Worm (Caenorhabditis elegans): ENCODE results near the gene lido-4.

- TF ChIP-seq nhr-77 (tag; optimal IDR thresholded peaks at IDR 0.05), result no peak
- no peak for TF ChIP-seq nhr-237 (tag; optimal IDR thresholded peaks at IDR 0.05)
- no peak for TF ChIP-seq unc-39 (tag; optimal IDR thresholded peaks at IDR 0.05)
- no peak for TF ChIP-seq aly-2 (tag; optimal IDR thresholded peaks at IDR 0.05)
- no peak for TF ChIP-seq elt-2 (tag; optimal IDR thresholded peaks at IDR 0.05)
- TF ChIP-seq nhr-43 (tag; optimal IDR thresholded peaks at IDR 0.05; ENCODE audit: poor library complexity, severe bottlenecking), result no peak
- TF ChIP-seq skn-1 (tag; optimal IDR thresholded peaks at IDR 0.05), result no peak
- no peak for TF ChIP-seq unc-62 (GFP tag; optimal IDR thresholded peaks at IDR 0.05)
- TF ChIP-seq egl-5 (tag; optimal IDR thresholded peaks at IDR 0.05), result no peak
- TF ChIP-seq egl-27 (tag; optimal IDR thresholded peaks at IDR 0.05), result no peak
- no peak for TF ChIP-seq pqm-1 (tag; optimal IDR thresholded peaks at IDR 0.05)
Observed at ce11 chrX:17115089-17115488, 7.5 kb upstream of the lido-4 start, which contains the start of gene lido-6.

Measured in whole organism, L3 larva.